Worm (Caenorhabditis elegans) whole organism, L3 larva: ENCODE results near the gene C53A5.17.

Experiments used
- ceh-16 ChIP-seq: sonication (generic microtip); optimal IDR thresholded peaks from 2 replicates; lab custom pipeline; 2017; ENCODE audit warnings: missing biosample characterization, missing genetic modification characterization
- egl-27 ChIP-seq: sonication (generic microtip); optimal IDR thresholded peaks from 4 replicates; lab custom pipeline; 2017; ENCODE audit warnings: missing biosample characterization, missing genetic modification reagents, missing genetic modification characterization
- elt-1 ChIP-seq: fragments of 150-350 bp; optimal IDR thresholded peaks from 2 replicates; lab custom pipeline; 2014; ENCODE audit warnings: missing biosample characterization, missing genetic modification characterization
- elt-3 ChIP-seq, 3 experiments: fragments of 150-350 bp in 1 of 3; sonication (generic microtip) in 2 of 3; optimal IDR thresholded peaks; 2 replicates in 2 of 3; 4 replicates in 1 of 3; lab custom pipeline; 2014 to 2017; ENCODE audit warnings: missing biosample characterization in 3 of 3, missing genetic modification characterization in 3 of 3
- fkh-10 ChIP-seq: sonication (generic microtip); optimal IDR thresholded peaks from 2 replicates; lab custom pipeline; 2017; ENCODE audit warnings: missing biosample characterization, missing genetic modification reagents, missing genetic modification characterization
- jun-1 ChIP-seq: fragments of 150-350 bp; optimal IDR thresholded peaks from 2 replicates; lab custom pipeline; 2014; ENCODE audit warnings: missing biosample characterization, missing genetic modification reagents, missing genetic modification characterization
- lin-15B ChIP-seq: fragments of 150-350 bp; optimal IDR thresholded peaks from 2 replicates; lab custom pipeline; 2014; ENCODE audit warnings: missing biosample characterization, missing genetic modification characterization
- nfya-1 ChIP-seq: sonication (generic microtip); optimal IDR thresholded peaks from 2 replicates; lab custom pipeline; 2017; ENCODE audit warnings: missing genetic modification characterization, mild to moderate bottlenecking, missing compliant biosample characterization, antibody characterized with exemption, moderate library complexity; ENCODE audit not compliant: insufficient read depth
- nhr-12 ChIP-seq: fragments of 150-350 bp; optimal IDR thresholded peaks from 2 replicates; lab custom pipeline; 2014; ENCODE audit warnings: missing biosample characterization, missing genetic modification characterization
- nhr-28 ChIP-seq: fragments of 150-350 bp; optimal IDR thresholded peaks from 2 replicates; lab custom pipeline; 2014; ENCODE audit warnings: missing biosample characterization, missing genetic modification characterization
- nhr-67 ChIP-seq: fragments of 150-350 bp; optimal IDR thresholded peaks from 2 replicates; lab custom pipeline; 2014; ENCODE audit warnings: missing biosample characterization, missing genetic modification characterization
- tbx-2 ChIP-seq: sonication (generic microtip); optimal IDR thresholded peaks from 2 replicates; lab custom pipeline; 2016; ENCODE audit warnings: mild to moderate bottlenecking, missing genetic modification characterization, missing compliant biosample characterization
- zag-1 ChIP-seq: fragments of 150-350 bp; optimal IDR thresholded peaks from 2 replicates; lab custom pipeline; 2014; ENCODE audit warnings: missing biosample characterization, missing genetic modification characterization

ce11 chrV:14510746-14511145 lies 10.2 kb downstream of the C53A5.17 start, which contains the start of gene R02D5.9:
- TF ChIP-seq nhr-12 (tag; lab: Kevin White, UChicago): no peak
- TF ChIP-seq egl-27 (tag; lab: Kevin White, UChicago): no peak
- no peak for TF ChIP-seq nfya-1 (tag; lab: Kevin White, UChicago)
- no peak for TF ChIP-seq fkh-10 (GFP tag; lab: Kevin White, UChicago)
- peak; percentile 15 for TF ChIP-seq elt-1 (tag; lab: Kevin White, UChicago)
- TF ChIP-seq elt-3 (tag; optimal IDR thresholded peaks at IDR 0.05; lab: Kevin White, UChicago): no peak
- no peak for TF ChIP-seq jun-1 (tag; lab: Kevin White, UChicago)
- TF ChIP-seq lin-15B (tag; lab: Kevin White, UChicago): no peak
- no peak for TF ChIP-seq nhr-28 (tag; lab: Kevin White, UChicago)
- no peak for TF ChIP-seq ceh-16 (tag; lab: Kevin White, UChicago)
- no peak for TF ChIP-seq tbx-2 (tag; lab: Kevin White, UChicago)
- no peak for TF ChIP-seq zag-1 (tag; lab: Kevin White, UChicago)
- TF ChIP-seq nhr-67: no peak
